Worm (Caenorhabditis elegans) whole organism, early embryonic: ENCODE data around the gene rha-2.

Experiments
- aly-1 ChIP-seq: sonication (generic microtip); optimal IDR thresholded peaks from 2 replicates; lab custom pipeline; 2016; ENCODE audit warnings: missing genetic modification characterization, missing compliant biosample characterization
- ama-1 ChIP-seq: fragments of 150-350 bp; optimal IDR thresholded peaks from 2 replicates; lab custom pipeline; 2014
- ceh-13 ChIP-seq: fragments of 200-800 bp; sonication (Bioruptor generic); optimal IDR thresholded peaks from 2 replicates; lab custom pipeline; 2018; ENCODE audit warnings: mild to moderate bottlenecking, missing genetic modification characterization, missing compliant biosample characterization
- ceh-36 ChIP-seq: sonication (generic microtip); optimal IDR thresholded peaks from 2 replicates; lab custom pipeline; 2016; ENCODE audit warnings: missing genetic modification characterization, inconsistent platforms, missing compliant biosample characterization
- flt-1 ChIP-seq: fragments of 200-800 bp; sonication (Bioruptor generic); IDR thresholded peaks from 2 replicates; pipeline ENCODE4 v1.3.6; 2022; ENCODE audit warnings: missing genetic modification characterization, missing compliant biosample characterization
- hnd-1 ChIP-seq: sonication (generic microtip); optimal IDR thresholded peaks from 2 replicates; lab custom pipeline; 2016; ENCODE audit warnings: missing genetic modification characterization, missing compliant biosample characterization
- scrt-1 ChIP-seq: fragments of 200-800 bp; sonication (Bioruptor generic); IDR thresholded peaks from 2 replicates; pipeline ENCODE4 v1.3.6; 2022; ENCODE audit warnings: missing genetic modification characterization, missing compliant biosample characterization
- sea-1 ChIP-seq: fragments of 200-800 bp; sonication (Bioruptor generic); conservative IDR thresholded peaks from 2 replicates; pipeline ENCODE4 v1.3.6; 2022; ENCODE audit warnings: missing genetic modification characterization, missing compliant biosample characterization

ce11 chrIII:8653875-8654386 lies 39.6 kb upstream of the rha-2 start, which contains the start of gene F22B7.9:
- TF ChIP-seq ama-1 (lab: Kevin White, UChicago) (no peak), aly-1 (tag; lab: Kevin White, UChicago) (no peak), ceh-36 (tag; lab: Kevin White, UChicago) (no peak), ceh-13 (GFP tag; lab: Kevin White, UChicago) (no peak), scrt-1 (GFP tag; lab: Robert Waterston, UW) (no peak), sea-1 (GFP tag; lab: Robert Waterston, UW) (no peak), flt-1 (GFP tag; lab: Robert Waterston, UW) (no peak), hnd-1 (tag; lab: Kevin White, UChicago) (no peak)
